Worm (Caenorhabditis elegans): ENCODE results near the gene T16G1.9.

The T16G1.9 gene

ce11 chrV:12950812-12951528 lies at the start of gene T16G1.9, which contains the start of gene T16G1.18:
T16G1.9 (minus strand) TSS chrV:12950862.
T16G1.18 (plus strand) TSS chrV:12951304.
- peak; percentile 68 for TF ChIP-seq attf-5 (GFP tag; optimal IDR thresholded peaks at IDR 0.05)
- TF ChIP-seq ccch-3 (GFP tag; optimal IDR thresholded peaks at IDR 0.05) = no peak
- TF ChIP-seq let-607 (tag; optimal IDR thresholded peaks at IDR 0.05) = peak; percentile 86 to 92
- TF ChIP-seq snpc-4 (GFP tag; optimal IDR thresholded peaks at IDR 0.05) = no peak
- TF ChIP-seq snpc-4 (tag; optimal IDR thresholded peaks at IDR 0.05) = peak in 1 of 4 experiments; percentile 33
- peak; percentile 19 for TF ChIP-seq efl-1 (GFP tag; optimal IDR thresholded peaks at IDR 0.05)
- peak; percentile 51 for TF ChIP-seq nhr-80 (tag; optimal IDR thresholded peaks at IDR 0.05)
- TF ChIP-seq mcd-1 (GFP tag; IDR thresholded peaks at IDR 0.05) = peak; percentile 35; the same call in 1 of the 2 replicates
- no peak for TF ChIP-seq F23B12.7 (tag; optimal IDR thresholded peaks at IDR 0.05; ENCODE audit: insufficient read depth)
- TF ChIP-seq F22D6.2 (tag; optimal IDR thresholded peaks at IDR 0.05) = no peak
- no peak for TF ChIP-seq cebp-1 (GFP tag; IDR thresholded peaks at IDR 0.05)
- TF ChIP-seq cebp-1 (tag; optimal IDR thresholded peaks at IDR 0.05) = no peak
- TF ChIP-seq hmg-1.2 (GFP tag; IDR thresholded peaks at IDR 0.05) = peak; percentile 81; the same call in 1 of the 2 replicates
- peak; percentile 81 for TF ChIP-seq attf-3 (GFP tag; conservative IDR thresholded peaks at IDR 0.05)
- TF ChIP-seq dox-1 (GFP tag; IDR thresholded peaks at IDR 0.05) = peak; percentile 37; the same call in 1 of the 2 replicates

DNA sequence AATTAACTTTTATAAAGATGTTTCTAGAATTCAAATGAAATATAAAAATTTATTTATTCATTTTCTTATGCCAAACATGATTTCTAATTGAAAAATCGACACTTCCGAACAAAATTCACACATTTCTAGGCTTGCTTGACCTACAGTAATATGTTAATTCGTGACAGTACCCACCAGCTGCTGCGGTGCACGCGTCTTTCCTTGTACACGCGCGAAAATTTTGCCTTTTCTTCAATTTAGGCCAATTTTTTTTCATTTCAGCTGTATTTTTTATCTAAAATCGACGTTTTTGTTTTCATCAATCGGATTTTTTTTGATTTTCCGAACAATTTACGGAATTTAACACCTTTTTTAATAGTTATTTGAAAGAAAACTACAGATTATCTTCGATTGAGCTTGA lies 49.4 kb upstream of the T16G1.9 start:
- TF ChIP-seq F33H1.4 (GFP tag; IDR thresholded peaks at IDR 0.05) = peak; percentile 92
- peak; percentile 12 for TF ChIP-seq tlf-1 (GFP tag; optimal IDR thresholded peaks at IDR 0.05)
- no peak for TF ChIP-seq dox-1 (GFP tag; IDR thresholded peaks at IDR 0.05)
- peak; percentile 95 for TF ChIP-seq madf-8 (GFP tag; conservative IDR thresholded peaks at IDR 0.05)
- TF ChIP-seq C06A6.2 (GFP tag; conservative IDR thresholded peaks at IDR 0.05) = no peak
- peak; percentile 86 for TF ChIP-seq ceh-91 (GFP tag; IDR thresholded peaks at IDR 0.05)
- no peak for TF ChIP-seq ceh-58 (GFP tag; IDR thresholded peaks at IDR 0.05)
- no peak for TF ChIP-seq Y56A3A.18 (GFP tag; IDR thresholded peaks at IDR 0.05)
- TF ChIP-seq ztf-26 (tag; optimal IDR thresholded peaks at IDR 0.05) = no peak
- TF ChIP-seq F37B4.10 (GFP tag; IDR thresholded peaks at IDR 0.05) = no peak
- TF ChIP-seq lag-1 (GFP tag; IDR thresholded peaks at IDR 0.05) = no peak
- peak; percentile 63 for TF ChIP-seq him-1 (tag; optimal IDR thresholded peaks at IDR 0.05)
- TF ChIP-seq rcor-1 (GFP tag; IDR thresholded peaks at IDR 0.05) = peak; percentile 54; the same call in 1 of the 2 replicates
- no peak for TF ChIP-seq F52B5.7 (tag; optimal IDR thresholded peaks at IDR 0.05)
- TF ChIP-seq attf-3 (GFP tag; conservative IDR thresholded peaks at IDR 0.05) = peak; percentile 34; the same call in 1 of the 2 replicates
- peak; percentile 92 for TF ChIP-seq xnd-1 (tag; optimal IDR thresholded peaks at IDR 0.05)
- TF ChIP-seq snpc-1.3 (tag; optimal IDR thresholded peaks at IDR 0.05; ENCODE audit: insufficient read depth) = peak; percentile 65
- no peak for TF ChIP-seq lin-54 (GFP tag; optimal IDR thresholded peaks at IDR 0.05)
- no peak for TF ChIP-seq lin-40 (tag; optimal IDR thresholded peaks at IDR 0.05)
- peak; percentile 66 for TF ChIP-seq B0019.2 (GFP tag; conservative IDR thresholded peaks at IDR 0.05)
- no peak for TF ChIP-seq sea-2 (GFP tag; IDR thresholded peaks at IDR 0.05)
- no peak for TF ChIP-seq B0261.1 (tag; optimal IDR thresholded peaks at IDR 0.05)
- TF ChIP-seq nfya-2 (GFP tag; IDR thresholded peaks at IDR 0.05) = no peak
- TF ChIP-seq Y53G8AR.9 (GFP tag; conservative IDR thresholded peaks at IDR 0.05) = no peak
- no peak for TF ChIP-seq athp-1 (tag; optimal IDR thresholded peaks at IDR 0.05)
- 0 out of 2 replicates have a peak, but pooled peaks have one; percentile 52 for TF ChIP-seq Y95B8A.8 (GFP tag; IDR thresholded peaks at IDR 0.05)
- no peak for TF ChIP-seq ekl-4 (GFP tag; IDR thresholded peaks at IDR 0.05)
- no peak for TF ChIP-seq attf-5 (GFP tag; optimal IDR thresholded peaks at IDR 0.05)
- TF ChIP-seq F49E8.2 (tag; optimal IDR thresholded peaks at IDR 0.05; ENCODE audit: insufficient read depth) = peak; percentile 87
- TF ChIP-seq F10E7.11 (tag; optimal IDR thresholded peaks at IDR 0.05) = no peak
- peak; percentile 95 for TF ChIP-seq efl-1 (GFP tag; optimal IDR thresholded peaks at IDR 0.05)
- peak; percentile 83 for TF ChIP-seq snpc-3.4 (tag; optimal IDR thresholded peaks at IDR 0.05)
- TF ChIP-seq madf-6 (GFP tag; IDR thresholded peaks at IDR 0.05) = peak; percentile 97
- TF ChIP-seq chd-7 (tag; optimal IDR thresholded peaks at IDR 0.05) = no peak

Measured in whole organism, young adult.